Worm (Caenorhabditis elegans) whole organism, young adult: ENCODE results near the gene rmd-2.

Source experiments
- B0261.1 ChIP-seq: sonication (generic microtip); optimal IDR thresholded peaks from 2 replicates; lab custom pipeline; 2016; ENCODE audit warnings: mild to moderate bottlenecking, missing genetic modification characterization, moderate library complexity, missing compliant biosample characterization
- akir-1 ChIP-seq: fragments of 200-800 bp; sonication (Bioruptor generic); optimal IDR thresholded peaks from 2 replicates; lab custom pipeline; 2018; ENCODE audit warnings: mild to moderate bottlenecking, missing genetic modification characterization, moderate library complexity, missing compliant biosample characterization
- ceh-58 ChIP-seq: fragments of 200-800 bp; sonication (Bioruptor generic); IDR thresholded peaks from 2 replicates; pipeline ENCODE4 v1.3.6; 2022; ENCODE audit warnings: missing genetic modification characterization, missing compliant biosample characterization
- hsf-1 ChIP-seq: fragments of 200-800 bp; sonication (Bioruptor generic); IDR thresholded peaks from 2 replicates; pipeline ENCODE4 v1.3.6; 2022; ENCODE audit warnings: missing genetic modification reagents, missing genetic modification characterization, missing compliant biosample characterization
- let-607 ChIP-seq, 2 experiments: fragments of 200-800 bp in 1 of 2; sonication (Bioruptor generic) in 1 of 2; sonication (generic microtip) in 1 of 2; optimal IDR thresholded peaks; 2 replicates each; lab custom pipeline; 2016 to 2018; ENCODE audit warnings: mild to moderate bottlenecking in 2 of 2, missing compliant biosample characterization in 2 of 2, missing genetic modification characterization in 2 of 2, moderate library complexity in 2 of 2, missing genotype in 1 of 2
- mcd-1 ChIP-seq: fragments of 200-800 bp; sonication (Bioruptor generic); IDR thresholded peaks from 2 replicates; pipeline ENCODE4 v1.3.6; 2022; ENCODE audit warnings: missing genetic modification reagents, missing genetic modification characterization, missing compliant biosample characterization
- mel-28 ChIP-seq: sonication (generic microtip); optimal IDR thresholded peaks from 2 replicates; lab custom pipeline; 2016; ENCODE audit warnings: borderline replicate concordance, mild to moderate bottlenecking, missing genetic modification characterization, missing compliant biosample characterization
- mes-4 ChIP-seq: sonication (generic microtip); optimal IDR thresholded peaks from 2 replicates; lab custom pipeline; 2016; ENCODE audit warnings: missing genotype, missing genetic modification characterization, missing compliant biosample characterization
- nhr-80 ChIP-seq: sonication (generic microtip); optimal IDR thresholded peaks from 2 replicates; lab custom pipeline; 2016; ENCODE audit warnings: missing genetic modification characterization, missing compliant biosample characterization
- sdz-38 ChIP-seq: sonication (generic microtip); optimal IDR thresholded peaks from 2 replicates; lab custom pipeline; 2016; ENCODE audit warnings: missing genotype, missing genetic modification characterization, missing compliant biosample characterization
- snpc-4 ChIP-seq, 5 experiments: fragments of 150-350 bp in 1 of 5; sonication (generic microtip) in 4 of 5; optimal IDR thresholded peaks; 2 replicates each; lab custom pipeline; 2014 to 2018; ENCODE audit warnings: missing genetic modification characterization in 5 of 5, missing biosample characterization in 3 of 5, antibody characterized with exemption in 2 of 5, mild to moderate bottlenecking in 2 of 5, missing compliant biosample characterization in 2 of 5, missing genotype in 2 of 5, moderate library complexity in 2 of 5, missing genetic modification reagents in 1 of 5
- unc-62 ChIP-seq: fragments of 150-350 bp; optimal IDR thresholded peaks from 2 replicates; lab custom pipeline; 2014; ENCODE audit warnings: missing biosample characterization, missing genetic modification reagents, missing genetic modification characterization

ce11 chrV:9987688-9988087 is 1.6 kb upstream of the rmd-2 start, which contains the start of gene C27H6.8:
- no peak for TF ChIP-seq B0261.1
- no peak for TF ChIP-seq mes-4 (tag; lab: Kevin White, UChicago)
- no peak for TF ChIP-seq hsf-1 (GFP tag; lab: Robert Waterston, UW)
- no peak for TF ChIP-seq sdz-38 (tag; lab: Kevin White, UChicago)
- TF ChIP-seq nhr-80 (tag; lab: Kevin White, UChicago), result no peak
- TF ChIP-seq mcd-1, result no peak
- no peak for TF ChIP-seq let-607 (tag; optimal IDR thresholded peaks at IDR 0.05; lab: Kevin White, UChicago)
- no peak for TF ChIP-seq mel-28 (tag; lab: Kevin White, UChicago)
- no peak for TF ChIP-seq akir-1
- no peak for TF ChIP-seq ceh-58 (GFP tag; lab: Robert Waterston, UW)
- no peak for TF ChIP-seq unc-62 (GFP tag; lab: Kevin White, UChicago)
- no peak for TF ChIP-seq snpc-4 (GFP tag; optimal IDR thresholded peaks at IDR 0.05; lab: Kevin White, UChicago)
- TF ChIP-seq snpc-4 (tag; optimal IDR thresholded peaks at IDR 0.05; lab: Kevin White, UChicago), result no peak
